Fruit fly (Drosophila melanogaster): ENCODE data around the gene CG33111.

The CG33111 gene

DNA sequence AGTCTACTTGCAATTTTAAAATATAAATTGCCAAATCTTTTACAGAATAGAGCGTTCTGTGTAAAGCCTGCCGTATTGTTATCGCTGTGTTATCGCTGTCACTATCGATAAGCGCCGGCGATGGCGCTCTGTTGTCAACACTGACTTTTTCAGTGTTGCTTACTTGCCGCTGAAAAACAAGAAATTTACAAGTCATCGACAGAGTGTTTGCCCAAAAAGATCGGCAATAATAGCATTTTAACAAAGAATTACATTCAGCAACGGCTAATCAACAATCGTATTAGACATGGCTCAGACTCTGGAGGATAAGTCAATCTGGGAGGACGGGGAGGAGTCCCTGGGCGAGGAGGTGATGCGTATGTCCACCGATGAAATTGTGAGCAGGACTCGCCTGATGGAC lies 66.3 kb downstream of the CG33111 start, which contains the start of the genes RanBP3 and Rpt5:
RanBP3 (minus strand) TSS at position 107 of the 400 bp plus-strand sequence.
Rpt5 (plus strand) TSS at position 149 of the 400 bp plus-strand sequence.
- TF ChIP-seq Rel (GFP tag; optimal IDR thresholded peaks at IDR 0.05) (no peak), Rel (tag; optimal IDR thresholded peaks at IDR 0.05) (peak; percentile 70), fru (GFP tag; optimal IDR thresholded peaks at IDR 0.05) (peak; percentile 71), ey (GFP tag; optimal IDR thresholded peaks at IDR 0.05) (peak; percentile 46), CrebA (GFP tag; optimal IDR thresholded peaks at IDR 0.05; ENCODE audit: borderline replicate concordance) (no peak), CG32264 (GFP tag; optimal IDR thresholded peaks at IDR 0.05) (peak; percentile 47), pan (optimal IDR thresholded peaks at IDR 0.05) (no peak), br (GFP tag; optimal IDR thresholded peaks at IDR 0.05) (peak; percentile 83), dl (GFP tag; optimal IDR thresholded peaks at IDR 0.05; ENCODE audit: insufficient read depth in 1 of 2, partially characterized antibody in 2 of 2) (no peak), Dfd (GFP tag; optimal IDR thresholded peaks at IDR 0.05) (no peak), Jra (GFP tag; optimal IDR thresholded peaks at IDR 0.05) (no peak), tai (GFP tag; optimal IDR thresholded peaks at IDR 0.05) (no peak), sage (GFP tag; optimal IDR thresholded peaks at IDR 0.05) (no peak), jim (GFP tag; optimal IDR thresholded peaks at IDR 0.05) (no peak), sv (GFP tag; optimal IDR thresholded peaks at IDR 0.05) (no peak), dmrt93B (GFP tag; optimal IDR thresholded peaks at IDR 0.05) (no peak), N (GFP tag; optimal IDR thresholded peaks at IDR 0.05) (no peak), dsf (GFP tag; optimal IDR thresholded peaks at IDR 0.05; ENCODE audit: borderline replicate concordance) (no peak), HLH106 (tag; optimal IDR thresholded peaks at IDR 0.05) (peak; percentile 51), woc (GFP tag; optimal IDR thresholded peaks at IDR 0.05) (no peak), usp (GFP tag; optimal IDR thresholded peaks at IDR 0.05) (no peak), Vsx2 (GFP tag; optimal IDR thresholded peaks at IDR 0.05; ENCODE audit: partially characterized antibody) (no peak), Myc (optimal IDR thresholded peaks at IDR 0.05) (peak; percentile 32), Abd-B (GFP tag; optimal IDR thresholded peaks at IDR 0.05) (no peak), rgr (GFP tag; optimal IDR thresholded peaks at IDR 0.05) (peak; percentile 86), Hr78 (GFP tag; optimal IDR thresholded peaks at IDR 0.05) (no peak), brk (GFP tag; optimal IDR thresholded peaks at IDR 0.05) (no peak), Hnf4 (GFP tag; optimal IDR thresholded peaks at IDR 0.05) (no peak), OdsH (GFP tag; optimal IDR thresholded peaks at IDR 0.05) (peak; percentile 73), h (GFP tag; optimal IDR thresholded peaks at IDR 0.05) (peak; percentile 85), lola (GFP tag; optimal IDR thresholded peaks at IDR 0.05) (no peak), Mio (GFP tag; optimal IDR thresholded peaks at IDR 0.05) (peak; percentile 44), Sp1 (GFP tag; optimal IDR thresholded peaks at IDR 0.05) (peak; percentile 67), Hr83 (GFP tag; optimal IDR thresholded peaks at IDR 0.05; ENCODE audit: poor library complexity, severe bottlenecking) (peak; percentile 94), GATAd (GFP tag; optimal IDR thresholded peaks at IDR 0.05) (no peak), psq (GFP tag; optimal IDR thresholded peaks at IDR 0.05) (peak; percentile 55), Dif (GFP tag; optimal IDR thresholded peaks at IDR 0.05; ENCODE audit: partially characterized antibody) (peak; percentile 16), foxo (GFP tag; optimal IDR thresholded peaks at IDR 0.05) (peak in 1 of 2 experiments; percentile 85), CG9705 (GFP tag; optimal IDR thresholded peaks at IDR 0.05) (peak; percentile 53)

Measured in whole organism, wandering third instar larva.